Fruit fly (Drosophila melanogaster): Measurements from ENCODE around the gene CG17294.

The CG17294 gene

DNA sequence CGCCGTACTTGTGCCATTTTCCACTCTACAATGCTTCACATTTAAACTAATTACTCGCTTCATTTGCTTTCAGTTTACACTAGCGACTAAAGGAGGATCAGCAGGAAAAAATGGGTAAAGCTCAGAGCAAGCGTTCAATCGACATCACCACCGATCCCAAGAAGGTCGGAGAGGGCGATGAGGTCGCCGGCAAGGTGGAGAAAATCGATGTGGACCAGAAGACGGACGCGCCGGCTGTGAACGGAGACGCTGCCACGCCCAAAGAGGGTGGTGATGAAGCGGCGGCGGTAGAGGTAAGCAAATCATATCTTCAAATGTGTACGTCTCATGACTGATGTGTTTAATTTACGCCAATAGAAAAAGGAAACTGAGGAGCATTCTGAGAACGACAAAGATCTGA lies 50.0 kb downstream of the CG17294 start:
- TF ChIP-seq svp (GFP tag) (peak; percentile 74), CG10631 (GFP tag; optimal IDR thresholded peaks at IDR 0.05) (no peak), eg (GFP tag; IDR thresholded peaks at IDR 0.05) (no peak), Eip93F (GFP tag; optimal IDR thresholded peaks at IDR 0.05) (no peak)

All from whole organism, prepupa.